Worm (Caenorhabditis elegans) whole organism, L1 larva: ENCODE data around the gene pccb-1.
A peak's percentile ranks its signal among the peaks of the same experiment; 100 is the strongest.

Source experiments
- C04F5.9 ChIP-seq: sonication (generic microtip); optimal IDR thresholded peaks from 2 replicates; lab custom pipeline; 2016; ENCODE audit warnings: missing genetic modification characterization, missing compliant biosample characterization
- C16A3.4 ChIP-seq: fragments of 150-350 bp; optimal IDR thresholded peaks from 2 replicates; lab custom pipeline; 2014; ENCODE audit warnings: missing biosample characterization, missing genetic modification characterization
- F16B12.6 ChIP-seq: fragments of 150-350 bp; optimal IDR thresholded peaks from 2 replicates; lab custom pipeline; 2014; ENCODE audit warnings: missing biosample characterization, missing genetic modification characterization
- aha-1 ChIP-seq: fragments of 150-350 bp; optimal IDR thresholded peaks from 2 replicates; lab custom pipeline; 2014; ENCODE audit warnings: missing biosample characterization, missing genetic modification characterization
- ama-1 ChIP-seq: fragments of 150-350 bp; optimal IDR thresholded peaks from 2 replicates; lab custom pipeline; 2014
- ceh-63 ChIP-seq: fragments of 200-800 bp; sonication (Bioruptor generic); optimal IDR thresholded peaks from 2 replicates; lab custom pipeline; 2018; ENCODE audit warnings: mild to moderate bottlenecking, missing genetic modification characterization, missing compliant biosample characterization
- ceh-8 ChIP-seq: fragments of 200-800 bp; sonication (Bioruptor generic); optimal IDR thresholded peaks from 2 replicates; lab custom pipeline; 2018; ENCODE audit warnings: mild to moderate bottlenecking, missing genetic modification characterization, moderate library complexity, missing compliant biosample characterization
- ceh-82 ChIP-seq, 3 experiments: fragments of 150-350 bp in 1 of 3; sonication (generic microtip) in 2 of 3; optimal IDR thresholded peaks; 2 replicates each; lab custom pipeline; 2014 to 2017; ENCODE audit warnings: missing biosample characterization in 3 of 3, missing genetic modification characterization in 3 of 3
- dsc-1 ChIP-seq: sonication (generic microtip); optimal IDR thresholded peaks from 2 replicates; lab custom pipeline; 2016; ENCODE audit warnings: mild to moderate bottlenecking, missing genetic modification characterization, missing compliant biosample characterization
- efl-1 ChIP-seq, 4 experiments: fragments of 150-350 bp; optimal IDR thresholded peaks in 3 of 4; peaks in 1 of 4; 1 replicate in 1 of 4; 2 replicates in 3 of 4; lab custom pipeline; 2014; ENCODE audit warnings: missing biosample characterization in 2 of 4, missing genetic modification characterization in 2 of 4, missing genetic modification reagents in 2 of 4
- egl-13 ChIP-seq: sonication (generic microtip); optimal IDR thresholded peaks from 2 replicates; lab custom pipeline; 2016; ENCODE audit warnings: missing genotype, missing genetic modification reagents, missing genetic modification characterization, missing compliant biosample characterization
- elt-2 ChIP-seq: sonication (generic microtip); optimal IDR thresholded peaks from 2 replicates; lab custom pipeline; 2016; ENCODE audit warnings: missing genetic modification characterization, mild to moderate bottlenecking, inconsistent platforms, missing compliant biosample characterization, missing genetic modification reagents
- elt-3 ChIP-seq, 6 experiments: fragments of 150-350 bp in 1 of 6; sonication (generic microtip); optimal IDR thresholded peaks; 2 replicates each; lab custom pipeline; 2017 to 2018; ENCODE audit warnings: missing biosample characterization in 6 of 6, missing genetic modification characterization in 6 of 6, inconsistent platforms in 1 of 6
- fkh-10 ChIP-seq: sonication (generic microtip); optimal IDR thresholded peaks from 2 replicates; lab custom pipeline; 2017; ENCODE audit warnings: missing biosample characterization, missing genetic modification reagents, missing genetic modification characterization
- fkh-8 ChIP-seq: sonication (generic microtip); optimal IDR thresholded peaks from 2 replicates; lab custom pipeline; 2016; ENCODE audit warnings: mild to moderate bottlenecking, missing genetic modification characterization, missing compliant biosample characterization
- fos-1 ChIP-seq: fragments of 150-350 bp; optimal IDR thresholded peaks from 2 replicates; lab custom pipeline; 2014; ENCODE audit warnings: missing biosample characterization, missing genetic modification characterization
- grh-1 ChIP-seq: fragments of 200-800 bp; sonication (Bioruptor generic); IDR thresholded peaks from 2 replicates; pipeline ENCODE4 v1.3.6; 2022; ENCODE audit warnings: missing genetic modification reagents, missing genetic modification characterization, missing compliant biosample characterization
- hlh-17 ChIP-seq: fragments of 200-800 bp; sonication (Bioruptor generic); optimal IDR thresholded peaks from 2 replicates; lab custom pipeline; 2018; ENCODE audit warnings: missing genetic modification characterization, mild to moderate bottlenecking, missing compliant biosample characterization, moderate library complexity, borderline replicate concordance
- hlh-4 ChIP-seq: sonication (generic microtip); optimal IDR thresholded peaks from 2 replicates; lab custom pipeline; 2016; ENCODE audit warnings: mild to moderate bottlenecking, missing genetic modification characterization, missing compliant biosample characterization
- hpl-2 ChIP-seq: fragments of 150-350 bp; optimal IDR thresholded peaks from 2 replicates; lab custom pipeline; 2014; ENCODE audit warnings: missing biosample characterization, missing genetic modification reagents, missing genetic modification characterization
- isw-1 ChIP-seq: fragments of 200-800 bp; sonication (Bioruptor generic); IDR thresholded peaks from 2 replicates; pipeline ENCODE4 v1.3.6; 2022; ENCODE audit warnings: missing genetic modification characterization, missing compliant biosample characterization
- jun-1 ChIP-seq: fragments of 150-350 bp; optimal IDR thresholded peaks from 2 replicates; lab custom pipeline; 2014; ENCODE audit warnings: missing biosample characterization, missing genetic modification reagents, missing genetic modification characterization
- lin-35 ChIP-seq, 2 experiments: fragments of 150-350 bp; optimal IDR thresholded peaks; 2 replicates each; lab custom pipeline; 2014; ENCODE audit warnings: missing biosample characterization in 2 of 2, missing genetic modification characterization in 2 of 2, missing genetic modification reagents in 2 of 2
- lsy-2 ChIP-seq, 2 experiments: fragments of 150-350 bp; optimal IDR thresholded peaks; 2 replicates each; lab custom pipeline; 2014; ENCODE audit warnings: missing biosample characterization in 2 of 2, missing genetic modification characterization in 2 of 2
- mep-1 ChIP-seq: fragments of 150-350 bp; optimal IDR thresholded peaks from 2 replicates; lab custom pipeline; 2014; ENCODE audit warnings: missing biosample characterization, missing genetic modification characterization
- nhr-47 ChIP-seq: sonication (generic microtip); optimal IDR thresholded peaks from 2 replicates; lab custom pipeline; 2016; ENCODE audit warnings: mild to moderate bottlenecking, missing genetic modification characterization, moderate library complexity, missing compliant biosample characterization
- nhr-71 ChIP-seq: sonication (generic microtip); optimal IDR thresholded peaks from 2 replicates; lab custom pipeline; 2016; ENCODE audit warnings: mild to moderate bottlenecking, missing genetic modification characterization, moderate library complexity, missing compliant biosample characterization
- nhr-76 ChIP-seq: sonication (generic microtip); optimal IDR thresholded peaks from 2 replicates; lab custom pipeline; 2017; ENCODE audit warnings: missing biosample characterization, missing genetic modification characterization
- nhr-77 ChIP-seq: fragments of 150-350 bp; optimal IDR thresholded peaks from 2 replicates; lab custom pipeline; 2014; ENCODE audit warnings: missing biosample characterization, missing genetic modification characterization
- nhr-84 ChIP-seq: sonication (generic microtip); optimal IDR thresholded peaks from 2 replicates; lab custom pipeline; 2017; ENCODE audit warnings: missing biosample characterization, missing genetic modification characterization
- nhr-85 ChIP-seq: sonication (generic microtip); peaks from one replicate; lab custom pipeline; 2016; ENCODE audit warnings: missing genetic modification characterization, inconsistent platforms, missing compliant biosample characterization
- nhr-90 ChIP-seq: sonication (generic microtip); optimal IDR thresholded peaks from 2 replicates; lab custom pipeline; 2016; ENCODE audit warnings: mild to moderate bottlenecking, missing genetic modification characterization, missing compliant biosample characterization; ENCODE audit not compliant: poor library complexity
- pag-3 ChIP-seq: sonication (generic microtip); optimal IDR thresholded peaks from 2 replicates; lab custom pipeline; 2017; ENCODE audit warnings: missing genetic modification characterization, mild to moderate bottlenecking, missing compliant biosample characterization, antibody characterized with exemption, borderline replicate concordance; ENCODE audit not compliant: insufficient read depth
- rnt-1 ChIP-seq: sonication (generic microtip); optimal IDR thresholded peaks from 2 replicates; lab custom pipeline; 2016; ENCODE audit warnings: mild to moderate bottlenecking, missing genetic modification characterization, moderate library complexity, missing compliant biosample characterization
- skn-1 ChIP-seq: fragments of 150-350 bp; optimal IDR thresholded peaks from 2 replicates; lab custom pipeline; 2014; ENCODE audit warnings: missing biosample characterization, missing genetic modification characterization
- snu-23 ChIP-seq: sonication (generic microtip); optimal IDR thresholded peaks from 2 replicates; lab custom pipeline; 2016; ENCODE audit warnings: missing genetic modification characterization, missing compliant biosample characterization
- sptf-1 ChIP-seq: fragments of 150-350 bp; optimal IDR thresholded peaks from 2 replicates; lab custom pipeline; 2014; ENCODE audit warnings: missing biosample characterization, missing genetic modification characterization
- tbx-2 ChIP-seq: sonication (generic microtip); optimal IDR thresholded peaks from 2 replicates; lab custom pipeline; 2016; ENCODE audit warnings: missing genetic modification characterization, missing compliant biosample characterization
- unc-130 ChIP-seq: fragments of 150-350 bp; optimal IDR thresholded peaks from 2 replicates; lab custom pipeline; 2017; ENCODE audit warnings: missing biosample characterization, missing genetic modification characterization, inconsistent platforms
- unc-30 ChIP-seq: sonication (generic microtip); optimal IDR thresholded peaks from 2 replicates; lab custom pipeline; 2017; ENCODE audit warnings: missing biosample characterization, missing genetic modification characterization
- unc-62 ChIP-seq: fragments of 150-350 bp; optimal IDR thresholded peaks from 2 replicates; lab custom pipeline; 2014; ENCODE audit warnings: missing biosample characterization, missing genetic modification reagents, missing genetic modification characterization
- unc-98 ChIP-seq: fragments of 200-800 bp; sonication (Bioruptor generic); IDR thresholded peaks from 2 replicates; pipeline ENCODE4 v1.3.6; 2022; ENCODE audit warnings: missing genetic modification characterization, missing compliant biosample characterization
- vab-15 ChIP-seq: sonication (generic microtip); optimal IDR thresholded peaks from 2 replicates; lab custom pipeline; 2017; ENCODE audit warnings: missing genotype, mild to moderate bottlenecking, missing genetic modification characterization, missing compliant biosample characterization
- zag-1 ChIP-seq: fragments of 150-350 bp; optimal IDR thresholded peaks from 2 replicates; lab custom pipeline; 2014; ENCODE audit warnings: missing biosample characterization, missing genetic modification characterization
- ztf-11 ChIP-seq, 2 experiments: sonication (generic microtip); optimal IDR thresholded peaks; 2 replicates each; lab custom pipeline; 2016 to 2017; ENCODE audit warnings: missing genetic modification characterization in 2 of 2, missing biosample characterization in 1 of 2, missing compliant biosample characterization in 1 of 2
- ztf-4 ChIP-seq: fragments of 150-350 bp; optimal IDR thresholded peaks from 2 replicates; lab custom pipeline; 2014; ENCODE audit warnings: missing biosample characterization, missing genetic modification characterization

pccb-1 gene

DNA sequence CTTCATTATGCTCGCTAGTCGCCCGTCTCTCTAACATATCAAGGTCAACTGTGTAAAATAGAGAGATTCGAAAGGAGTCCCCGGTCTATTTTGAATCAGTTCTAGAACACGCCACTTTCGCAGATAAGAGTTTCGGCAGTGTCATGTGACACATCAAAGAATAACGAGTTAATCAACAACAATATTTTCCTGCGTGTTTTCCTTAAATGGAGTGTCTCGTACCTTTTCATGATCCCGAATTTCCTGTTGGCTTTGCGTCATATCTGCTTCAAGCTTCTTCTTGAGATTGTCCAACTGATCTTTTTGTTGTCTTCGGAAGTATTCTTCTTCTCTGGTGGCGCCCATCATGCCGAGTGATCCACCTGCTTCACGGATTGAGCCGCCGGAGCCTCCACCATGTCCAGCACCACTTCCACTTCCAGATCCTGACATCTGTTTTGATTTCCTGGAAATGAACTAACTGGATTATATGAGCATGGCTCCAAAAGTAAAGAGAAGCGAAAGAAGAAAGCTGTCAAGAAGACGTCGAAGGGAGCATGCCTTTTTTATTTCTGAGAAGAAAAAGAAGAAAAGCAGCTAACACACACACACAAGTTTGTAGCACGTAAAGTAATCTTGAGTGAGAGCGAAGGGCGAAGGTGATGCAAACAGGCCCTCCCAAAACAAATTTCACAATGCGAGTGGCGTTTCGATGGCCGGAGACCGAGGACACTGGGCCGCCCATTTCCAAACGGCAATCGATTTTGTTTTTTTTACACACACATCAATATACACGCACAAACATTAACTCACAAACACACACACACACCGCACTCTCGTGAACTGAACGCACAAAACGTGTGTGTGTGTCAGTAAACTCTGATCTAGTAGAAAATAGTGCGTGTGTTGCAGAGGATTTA, 26.0 kb downstream of the pccb-1 start (continued):
- TF ChIP-seq unc-62 (GFP tag; lab: Kevin White, UChicago): no peak
- TF ChIP-seq elt-3 (tag; optimal IDR thresholded peaks at IDR 0.05; lab: Kevin White, UChicago): peak in 5 of 6 experiments; percentile 59 to 88 (median 74)
- peak; percentile 3 for TF ChIP-seq fos-1 (tag; lab: Kevin White, UChicago)
- TF ChIP-seq isw-1 (GFP tag; lab: Robert Waterston, UW): no peak
- peak; percentile 48 for TF ChIP-seq ceh-63 (GFP tag; lab: Kevin White, UChicago)
- peak; percentile 33 for TF ChIP-seq ceh-8 (GFP tag; lab: Kevin White, UChicago)
- TF ChIP-seq ceh-82 (tag; optimal IDR thresholded peaks at IDR 0.05; lab: Kevin White, UChicago): peak in 2 of 3 experiments; percentile 18 to 29
- TF ChIP-seq snu-23 (GFP tag; lab: Kevin White, UChicago): peak; percentile 65
- TF ChIP-seq efl-1 (optimal IDR thresholded peaks at IDR 0.05; lab: Kevin White, UChicago): peak in 1 of 2 experiments; percentile 4
- peak in 1 of 2 experiments; percentile 66 for TF ChIP-seq efl-1 (GFP tag; optimal IDR thresholded peaks at IDR 0.05 in 1 of 2; lab: Kevin White, UChicago)
- TF ChIP-seq zag-1 (tag; lab: Kevin White, UChicago): no peak
- TF ChIP-seq aha-1: no peak
- TF ChIP-seq vab-15 (tag; lab: Kevin White, UChicago): no peak
- TF ChIP-seq C04F5.9 (tag; lab: Kevin White, UChicago): no peak
- peak; percentile 54 for TF ChIP-seq C16A3.4 (tag; lab: Kevin White, UChicago)
- no peak for TF ChIP-seq sptf-1 (tag; lab: Kevin White, UChicago)
- no peak for TF ChIP-seq hpl-2 (GFP tag; lab: Kevin White, UChicago)
- TF ChIP-seq nhr-47 (tag; lab: Kevin White, UChicago): peak; percentile 47
- peak; percentile 72 for TF ChIP-seq nhr-90
- no peak for TF ChIP-seq unc-30 (tag; lab: Kevin White, UChicago)
- peak; percentile 84 for TF ChIP-seq unc-130 (tag; lab: Kevin White, UChicago)
- TF ChIP-seq jun-1 (tag; lab: Kevin White, UChicago): no peak
- TF ChIP-seq grh-1 (GFP tag; lab: Robert Waterston, UW): peak; percentile 55
- TF ChIP-seq fkh-8 (tag; lab: Kevin White, UChicago): peak; percentile 36
- TF ChIP-seq nhr-84: no peak
- TF ChIP-seq skn-1 (tag; lab: Kevin White, UChicago): peak; percentile 11
- TF ChIP-seq lsy-2 (tag; optimal IDR thresholded peaks at IDR 0.05; lab: Kevin White, UChicago): peak in 1 of 2 experiments; percentile 27
- no peak for TF ChIP-seq hlh-17
- peak; percentile 42 for TF ChIP-seq elt-2 (tag; lab: Kevin White, UChicago)
- peak in 1 of 2 experiments; percentile 58 for TF ChIP-seq lin-35 (GFP tag; optimal IDR thresholded peaks at IDR 0.05; lab: Kevin White, UChicago)
- TF ChIP-seq nhr-77 (tag; lab: Kevin White, UChicago): peak; percentile 50
- peak; percentile 28 for TF ChIP-seq dsc-1 (tag; lab: Kevin White, UChicago)
- no peak for TF ChIP-seq hlh-4
- peak; percentile 39 for TF ChIP-seq ama-1
- no peak for TF ChIP-seq F16B12.6
- peak; percentile 40 for TF ChIP-seq rnt-1 (tag; lab: Kevin White, UChicago)
- TF ChIP-seq, all 84 proteins: peak for 32

DNA sequence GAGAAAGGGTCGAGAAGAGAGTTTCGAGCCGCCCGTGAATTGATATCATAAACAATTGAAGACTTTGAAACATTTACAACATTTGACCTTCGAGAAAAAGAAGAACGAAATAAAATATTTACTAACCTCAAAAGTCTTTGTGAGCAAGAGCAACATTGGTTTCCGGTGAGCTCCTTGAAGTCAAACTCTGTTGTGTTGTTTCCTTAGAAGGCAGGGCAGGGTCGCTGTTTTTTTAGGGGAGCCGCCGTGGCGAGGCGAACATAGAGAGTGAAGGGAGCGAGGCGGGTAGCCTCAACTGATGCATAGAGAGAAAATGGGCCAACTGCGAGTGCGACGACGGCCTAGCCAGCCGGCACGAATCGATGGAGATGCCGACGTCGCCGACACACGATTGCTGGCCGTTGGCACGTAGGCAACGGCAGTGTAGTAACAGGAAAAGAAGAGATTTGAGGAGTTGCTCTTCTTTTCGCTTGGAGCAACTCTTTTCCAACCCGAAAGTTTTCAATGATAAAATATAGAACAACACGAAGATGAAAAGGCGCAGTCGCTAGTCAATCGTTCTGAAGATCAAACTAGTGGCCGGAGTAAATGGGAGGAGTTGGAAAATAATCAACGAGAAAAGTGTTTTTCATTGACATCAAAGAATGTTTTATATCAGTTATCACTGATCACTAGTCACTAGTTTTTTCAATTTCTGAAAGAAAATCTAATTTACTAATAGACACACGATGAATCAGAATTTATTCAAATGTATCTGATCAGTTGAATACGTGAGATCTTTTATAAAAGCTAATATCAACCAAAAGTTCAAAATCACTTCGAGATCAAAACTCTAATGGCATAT, 26.9 kb downstream of the pccb-1 start, which contains the start of gene mai-1:
TSS of gene mai-1 (minus strand) at position 557 of the 844 bp plus-strand sequence.
- no peak for TF ChIP-seq ceh-8 (GFP tag; lab: Kevin White, UChicago)
- TF ChIP-seq mep-1 (tag; lab: Kevin White, UChicago): peak; percentile 30
- TF ChIP-seq jun-1 (tag; lab: Kevin White, UChicago): no peak
- peak; percentile 54 for TF ChIP-seq tbx-2 (tag; lab: Kevin White, UChicago)
- peak; percentile 50 for TF ChIP-seq ztf-4 (tag; lab: Kevin White, UChicago)
- TF ChIP-seq unc-98 (GFP tag; lab: Robert Waterston, UW): no peak
- peak; percentile 94 for TF ChIP-seq pag-3
- TF ChIP-seq ceh-82 (tag; optimal IDR thresholded peaks at IDR 0.05; lab: Kevin White, UChicago): peak; percentile 20 to 73 (median 23)
- TF ChIP-seq egl-13: peak; percentile 36
- peak; percentile 70 for TF ChIP-seq nhr-71 (tag; lab: Kevin White, UChicago)
- peak in 1 of 2 experiments; percentile 12 for TF ChIP-seq lsy-2 (tag; optimal IDR thresholded peaks at IDR 0.05; lab: Kevin White, UChicago)
- peak; percentile 60 for TF ChIP-seq rnt-1 (tag; lab: Kevin White, UChicago)
- peak; percentile 31 for TF ChIP-seq nhr-85 (tag; lab: Kevin White, UChicago)
- no peak for TF ChIP-seq nhr-76 (tag; lab: Kevin White, UChicago)
- TF ChIP-seq fkh-10 (GFP tag; lab: Kevin White, UChicago): peak; percentile 60
- peak; percentile 95 for TF ChIP-seq aha-1
- TF ChIP-seq dsc-1 (tag; lab: Kevin White, UChicago): no peak
- TF ChIP-seq ztf-11 (tag; optimal IDR thresholded peaks at IDR 0.05; lab: Kevin White, UChicago): peak in 1 of 2 experiments; percentile 14
- TF ChIP-seq snu-23 (GFP tag; lab: Kevin White, UChicago): peak; percentile 57
- TF ChIP-seq elt-3 (tag; optimal IDR thresholded peaks at IDR 0.05; lab: Kevin White, UChicago): no peak
- peak; percentile 57 for TF ChIP-seq nhr-47 (tag; lab: Kevin White, UChicago)
